Fruit fly (Drosophila melanogaster) whole organism, prepupa: ENCODE measurements around the gene X11Lbeta.
A peak's percentile ranks its signal among the peaks of the same experiment; 100 is the strongest.

Experiments used
- Blimp-1 ChIP-seq: fragments of 200-800 bp; sonication (Bioruptor generic); optimal IDR thresholded peaks from 3 replicates; lab custom pipeline; 2017; ENCODE audit warnings: missing biosample characterization, missing genetic modification characterization, mild to moderate bottlenecking, moderate library complexity, missing genetic modification reagents
- CG10631 ChIP-seq: fragments of 200-800 bp; sonication (Bioruptor generic); optimal IDR thresholded peaks from 2 replicates; lab custom pipeline; 2016; ENCODE audit warnings: missing biosample characterization, missing genetic modification characterization
- CG11294 ChIP-seq: fragments of 200-800 bp; sonication (Bioruptor generic); IDR thresholded peaks from 2 replicates; pipeline ENCODE4 v1.3.6; 2022; ENCODE audit warnings: missing biosample characterization, missing genetic modification characterization
- CG11762 ChIP-seq: fragments of 200-800 bp; sonication (Bioruptor generic); optimal IDR thresholded peaks from 3 replicates; lab custom pipeline; 2016; ENCODE audit warnings: missing biosample characterization, missing genetic modification characterization; ENCODE audit not compliant: insufficient read depth
- CG11902 ChIP-seq: fragments of 200-800 bp; sonication (Bioruptor generic); optimal IDR thresholded peaks from 3 replicates; lab custom pipeline; 2016; ENCODE audit warnings: missing biosample characterization, missing genetic modification characterization
- CG1621 ChIP-seq: fragments of 200-800 bp; sonication (Bioruptor generic); optimal IDR thresholded peaks from 3 replicates; lab custom pipeline; 2018; ENCODE audit warnings: missing biosample characterization, mild to moderate bottlenecking, missing genetic modification characterization
- CG16779 ChIP-seq: fragments of 200-800 bp; sonication (Bioruptor generic); optimal IDR thresholded peaks from 3 replicates; lab custom pipeline; 2017; ENCODE audit warnings: missing biosample characterization, mild to moderate bottlenecking, missing genetic modification characterization
- CG31627 ChIP-seq: fragments of 200-800 bp; sonication (Bioruptor generic); optimal IDR thresholded peaks from 3 replicates; lab custom pipeline; 2016; ENCODE audit warnings: missing biosample characterization, missing genetic modification characterization
- CG32006 ChIP-seq: fragments of 200-800 bp; sonication (Bioruptor generic); optimal IDR thresholded peaks from 3 replicates; lab custom pipeline; 2017; ENCODE audit warnings: missing biosample characterization, mild to moderate bottlenecking, missing genetic modification characterization
- CG4318 ChIP-seq: fragments of 200-800 bp; sonication (Bioruptor generic); optimal IDR thresholded peaks from 3 replicates; lab custom pipeline; 2017; ENCODE audit warnings: missing biosample characterization, mild to moderate bottlenecking, missing genetic modification characterization
- CG6276 ChIP-seq: fragments of 200-800 bp; sonication (Bioruptor generic); optimal IDR thresholded peaks from 2 replicates; lab custom pipeline; 2017; ENCODE audit warnings: missing biosample characterization, mild to moderate bottlenecking, missing genetic modification characterization
- CG6792 ChIP-seq: fragments of 200-800 bp; sonication (Bioruptor generic); optimal IDR thresholded peaks from 3 replicates; lab custom pipeline; 2016; ENCODE audit warnings: missing biosample characterization, missing genetic modification characterization
- CG6808 ChIP-seq: fragments of 200-800 bp; sonication (Bioruptor generic); optimal IDR thresholded peaks from 3 replicates; lab custom pipeline; 2017; ENCODE audit warnings: missing biosample characterization, missing genetic modification characterization, mild to moderate bottlenecking, moderate library complexity, missing genetic modification reagents
- CG7368 ChIP-seq: fragments of 200-800 bp; sonication (Bioruptor generic); optimal IDR thresholded peaks from 3 replicates; lab custom pipeline; 2016; ENCODE audit warnings: missing biosample characterization, missing genetic modification characterization
- CG8319 ChIP-seq: fragments of 200-800 bp; sonication (Bioruptor generic); optimal IDR thresholded peaks from 3 replicates; lab custom pipeline; 2016; ENCODE audit warnings: missing biosample characterization, missing genetic modification characterization
- CG8632 ChIP-seq: fragments of 200-800 bp; sonication (Bioruptor generic); optimal IDR thresholded peaks from 3 replicates; lab custom pipeline; 2016; ENCODE audit warnings: missing biosample characterization, missing genetic modification characterization
- Eip75B ChIP-seq: fragments of 200-800 bp; sonication (Bioruptor generic); optimal IDR thresholded peaks from 3 replicates; lab custom pipeline; 2016; ENCODE audit warnings: missing biosample characterization, missing genetic modification characterization
- Eip78C ChIP-seq: fragments of 200-800 bp; sonication (Bioruptor generic); peaks from one replicate; lab custom pipeline; 2016; ENCODE audit warnings: missing biosample characterization, missing genetic modification characterization
- Ets21C ChIP-seq: fragments of 200-800 bp; sonication (Bioruptor generic); optimal IDR thresholded peaks from 3 replicates; lab custom pipeline; 2016; ENCODE audit warnings: missing biosample characterization, missing genetic modification characterization
- Gug ChIP-seq: fragments of 200-800 bp; sonication (Bioruptor generic); IDR thresholded peaks from 2 replicates; pipeline ENCODE4 v1.3.6; 2022; ENCODE audit warnings: missing biosample characterization, missing genetic modification characterization
- Hr38 ChIP-seq: sonication (Bioruptor generic); optimal IDR thresholded peaks from 2 replicates; lab custom pipeline; 2016; ENCODE audit warnings: missing biosample characterization, missing genetic modification characterization
- Hr39 ChIP-seq: fragments of 200-800 bp; sonication (Bioruptor generic); optimal IDR thresholded peaks from 2 replicates; lab custom pipeline; 2016; ENCODE audit warnings: missing biosample characterization, missing genetic modification characterization
- Hr4 ChIP-seq: fragments of 200-800 bp; sonication (Bioruptor generic); optimal IDR thresholded peaks from 3 replicates; lab custom pipeline; 2016; ENCODE audit warnings: missing biosample characterization, missing genetic modification characterization
- Met ChIP-seq: fragments of 200-800 bp; sonication (Bioruptor generic); optimal IDR thresholded peaks from 3 replicates; lab custom pipeline; 2016; ENCODE audit warnings: missing biosample characterization, missing genetic modification characterization
- OdsH ChIP-seq: fragments of 200-800 bp; sonication (Bioruptor generic); optimal IDR thresholded peaks from 3 replicates; lab custom pipeline; 2016; ENCODE audit warnings: missing biosample characterization, missing genetic modification characterization
- Sox14 ChIP-seq: fragments of 200-800 bp; sonication (Bioruptor generic); optimal IDR thresholded peaks from 3 replicates; lab custom pipeline; 2016; ENCODE audit warnings: missing biosample characterization, missing genetic modification characterization
- Sox15 ChIP-seq: fragments of 200-800 bp; sonication (Bioruptor generic); optimal IDR thresholded peaks from 3 replicates; lab custom pipeline; 2016; ENCODE audit warnings: missing biosample characterization, missing genetic modification characterization
- achi ChIP-seq: fragments of 200-800 bp; sonication (Bioruptor generic); optimal IDR thresholded peaks from 3 replicates; lab custom pipeline; 2016; ENCODE audit warnings: missing biosample characterization, missing genetic modification characterization
- acj6 ChIP-seq: fragments of 200-800 bp; sonication (Bioruptor generic); optimal IDR thresholded peaks from 3 replicates; lab custom pipeline; 2016; ENCODE audit warnings: missing biosample characterization, missing genetic modification characterization
- dac ChIP-seq: fragments of 200-800 bp; sonication (Bioruptor generic); optimal IDR thresholded peaks from 2 replicates; lab custom pipeline; 2017; ENCODE audit warnings: missing biosample characterization, mild to moderate bottlenecking, missing genetic modification characterization
- esn ChIP-seq: fragments of 200-800 bp; sonication (Bioruptor generic); optimal IDR thresholded peaks from 2 replicates; lab custom pipeline; 2016; ENCODE audit warnings: missing biosample characterization, mild to moderate bottlenecking, missing genetic modification characterization, moderate library complexity
- fd85E ChIP-seq: fragments of 200-800 bp; sonication (Bioruptor generic); optimal IDR thresholded peaks from 3 replicates; lab custom pipeline; 2016; ENCODE audit warnings: missing biosample characterization, missing genetic modification characterization
- net ChIP-seq: fragments of 200-800 bp; sonication (Bioruptor generic); optimal IDR thresholded peaks from 3 replicates; lab custom pipeline; 2016; ENCODE audit warnings: missing biosample characterization, missing genetic modification characterization
- pdm3 ChIP-seq: fragments of 200-800 bp; sonication (Bioruptor generic); optimal IDR thresholded peaks from 3 replicates; lab custom pipeline; 2016; ENCODE audit warnings: missing biosample characterization, missing genetic modification characterization
- salr ChIP-seq, 2 experiments: fragments of 200-800 bp; sonication (Bioruptor generic); optimal IDR thresholded peaks; 3 replicates each; lab custom pipeline; 2016 to 2018; ENCODE audit warnings: missing biosample characterization in 2 of 2, missing genetic modification characterization in 2 of 2, mild to moderate bottlenecking in 1 of 2
- spab ChIP-seq: fragments of 200-800 bp; sonication (Bioruptor generic); optimal IDR thresholded peaks from 2 replicates; lab custom pipeline; 2017; ENCODE audit warnings: missing biosample characterization, mild to moderate bottlenecking, missing genetic modification characterization, missing genetic modification reagents
- ss ChIP-seq, 2 experiments: fragments of 200-800 bp; sonication (Bioruptor generic); optimal IDR thresholded peaks; 2 replicates in 1 of 2; 3 replicates in 1 of 2; lab custom pipeline; 2017 to 2018; ENCODE audit warnings: mild to moderate bottlenecking in 2 of 2, missing biosample characterization in 2 of 2, missing genetic modification characterization in 2 of 2, moderate library complexity in 1 of 2
- svp ChIP-seq: fragments of 200-800 bp; sonication (Bioruptor generic); peaks from one replicate; lab custom pipeline; 2016; ENCODE audit warnings: missing biosample characterization, missing genetic modification characterization
- topi ChIP-seq: fragments of 200-800 bp; sonication (Bioruptor generic); optimal IDR thresholded peaks from 3 replicates; lab custom pipeline; 2016; ENCODE audit warnings: missing biosample characterization, missing genetic modification characterization

The X11Lbeta gene

DNA sequence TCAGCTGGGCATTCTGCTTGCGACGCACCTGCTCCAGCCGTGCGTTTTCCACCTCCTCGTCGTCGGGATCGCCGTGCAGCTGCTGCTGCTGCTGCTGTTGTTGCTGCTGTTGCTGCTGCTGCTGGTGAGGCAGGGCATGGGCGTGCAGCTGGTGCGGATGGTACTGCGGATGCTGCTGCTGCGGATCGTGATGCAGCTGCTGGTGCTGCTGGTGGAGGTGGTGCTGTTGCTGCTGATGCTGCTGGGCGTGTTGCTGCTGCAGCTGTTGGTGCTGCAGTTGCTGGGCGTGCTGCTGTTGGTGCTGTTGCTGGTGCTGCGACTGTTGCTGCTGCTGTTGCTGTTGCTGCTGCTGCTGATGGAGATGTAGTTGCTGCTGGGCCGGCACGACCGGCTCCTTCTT is 19.9 kb upstream of the X11Lbeta start:
- TF ChIP-seq Ets21C (no peak), CG4318 (GFP tag; lab: Kevin White, UChicago) (no peak), spab (GFP tag; lab: Kevin White, UChicago) (no peak), achi (no peak), OdsH (GFP tag; lab: Kevin White, UChicago) (no peak), Sox14 (GFP tag; lab: Kevin White, UChicago) (no peak), fd85E (GFP tag; lab: Kevin White, UChicago) (no peak), esn (GFP tag; lab: Kevin White, UChicago) (no peak), CG8319 (no peak), CG11762 (GFP tag; lab: Kevin White, UChicago) (no peak), Met (no peak), salr (GFP tag; optimal IDR thresholded peaks at IDR 0.05; lab: Kevin White, UChicago) (no peak), dac (no peak), acj6 (no peak), CG11902 (GFP tag; lab: Kevin White, UChicago) (no peak), Hr4 (no peak), CG11294 (GFP tag; lab: Robert Waterston, UW) (no peak), Gug (GFP tag; lab: Robert Waterston, UW) (no peak), Eip75B (GFP tag; lab: Kevin White, UChicago) (no peak), CG1621 (tag; lab: Kevin White, UChicago) (no peak)

dm6 chrX:10613568-10613967 is 14.0 kb upstream of the X11Lbeta start:
- TF ChIP-seq CG16779 (tag; lab: Kevin White, UChicago): no peak
- TF ChIP-seq CG7368: peak; percentile 24
- TF ChIP-seq Met: no peak
- no peak for TF ChIP-seq Eip75B (GFP tag; lab: Kevin White, UChicago)
- TF ChIP-seq CG11902 (GFP tag; lab: Kevin White, UChicago): no peak
- TF ChIP-seq Hr38 (GFP tag; lab: Kevin White, UChicago): no peak
- no peak for TF ChIP-seq CG6792 (GFP tag; lab: Kevin White, UChicago)
- TF ChIP-seq CG1621 (tag; lab: Kevin White, UChicago): no peak
- TF ChIP-seq CG32006 (GFP tag; lab: Kevin White, UChicago): no peak
- no peak for TF ChIP-seq Sox15
- TF ChIP-seq svp (GFP tag; lab: Kevin White, UChicago): peak; percentile 1

dm6 chrX:10615215-10615614 is 12.3 kb upstream of the X11Lbeta start:
- TF ChIP-seq CG6792 (GFP tag; lab: Kevin White, UChicago): no peak
- TF ChIP-seq CG31627 (GFP tag; lab: Kevin White, UChicago): no peak
- peak; percentile 55 for TF ChIP-seq Eip78C (GFP tag; lab: Kevin White, UChicago)
- TF ChIP-seq topi (GFP tag; lab: Kevin White, UChicago): peak; percentile 4
- peak in 1 of 2 experiments; percentile 6 for TF ChIP-seq ss (GFP tag; optimal IDR thresholded peaks at IDR 0.05; lab: Kevin White, UChicago)
- peak; percentile 23 for TF ChIP-seq CG6808 (GFP tag; lab: Kevin White, UChicago)
- TF ChIP-seq CG32006 (GFP tag; lab: Kevin White, UChicago): peak; percentile 44
- peak; percentile 67 for TF ChIP-seq svp (GFP tag; lab: Kevin White, UChicago)

DNA sequence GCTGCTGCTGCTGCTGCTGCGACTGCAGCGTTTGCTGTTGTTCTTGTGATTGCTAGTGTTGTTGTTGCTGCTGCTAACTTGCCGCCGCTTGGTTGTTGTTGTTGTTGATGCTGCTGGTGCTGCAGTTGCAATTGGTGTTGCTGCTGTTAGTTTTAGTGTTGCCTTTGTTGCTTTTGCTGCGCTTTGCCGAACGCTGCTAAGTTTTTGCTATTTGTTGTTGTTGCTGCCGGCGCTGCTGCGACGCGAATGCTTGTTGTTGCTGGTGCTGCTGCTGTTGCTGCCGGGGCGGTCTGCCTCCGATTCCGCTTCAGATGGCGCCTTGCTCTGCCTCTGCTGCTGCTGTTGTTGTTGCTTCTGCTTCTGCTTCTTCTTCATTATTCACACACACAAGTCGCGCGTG is 9.0 kb upstream of the X11Lbeta start:
- TF ChIP-seq CG1621 (tag; lab: Kevin White, UChicago): no peak
- no peak for TF ChIP-seq Sox15
- TF ChIP-seq pdm3 (GFP tag; lab: Kevin White, UChicago): no peak
- no peak for TF ChIP-seq CG8632
- TF ChIP-seq Blimp-1 (GFP tag; lab: Kevin White, UChicago): no peak
- no peak for TF ChIP-seq net (GFP tag; lab: Kevin White, UChicago)
- no peak for TF ChIP-seq CG16779 (tag; lab: Kevin White, UChicago)
- TF ChIP-seq Hr39 (GFP tag; lab: Kevin White, UChicago): no peak
- TF ChIP-seq CG10631 (GFP tag; lab: Kevin White, UChicago): no peak
- no peak for TF ChIP-seq svp (GFP tag; lab: Kevin White, UChicago)
- TF ChIP-seq CG6276 (GFP tag; lab: Kevin White, UChicago): no peak
- TF ChIP-seq Hr4: no peak
